Worm (Caenorhabditis elegans) whole organism, L1 larva: ENCODE results near the gene K07F5.12.
"Not testable (repeated sequence)": the region's sequence is repeated elsewhere in the genome, so short reads cannot be mapped to it uniquely, and the experiment has no call there.

Experiments used
- C16A3.4 ChIP-seq: fragments of 150-350 bp; optimal IDR thresholded peaks from 2 replicates; lab custom pipeline; 2014; ENCODE audit warnings: missing biosample characterization, missing genetic modification characterization
- C34B4.2 ChIP-seq: sonication (generic microtip); optimal IDR thresholded peaks from 2 replicates; lab custom pipeline; 2017; ENCODE audit warnings: mild to moderate bottlenecking, missing genetic modification characterization, missing compliant biosample characterization
- F16B12.6 ChIP-seq: fragments of 150-350 bp; optimal IDR thresholded peaks from 2 replicates; lab custom pipeline; 2014; ENCODE audit warnings: missing biosample characterization, missing genetic modification characterization
- ceh-82 ChIP-seq, 3 experiments: fragments of 150-350 bp in 1 of 3; sonication (generic microtip) in 2 of 3; optimal IDR thresholded peaks; 2 replicates each; lab custom pipeline; 2014 to 2017; ENCODE audit warnings: missing biosample characterization in 3 of 3, missing genetic modification characterization in 3 of 3
- ceh-88 ChIP-seq: fragments of 200-800 bp; sonication (Bioruptor generic); IDR thresholded peaks from 2 replicates; pipeline ENCODE4 v1.3.6; 2022; ENCODE audit warnings: missing genetic modification characterization, missing compliant biosample characterization
- ceh-90 ChIP-seq: sonication (generic microtip); optimal IDR thresholded peaks from 2 replicates; lab custom pipeline; 2016; ENCODE audit warnings: missing genetic modification characterization, missing compliant biosample characterization
- ces-1 ChIP-seq: fragments of 150-350 bp; optimal IDR thresholded peaks from 2 replicates; lab custom pipeline; 2014; ENCODE audit warnings: missing biosample characterization, missing genetic modification reagents, missing genetic modification characterization
- dpl-1 ChIP-seq, 3 experiments: fragments of 150-350 bp in 2 of 3; sonication (generic microtip) in 1 of 3; optimal IDR thresholded peaks; 2 replicates each; lab custom pipeline; 2014 to 2017; ENCODE audit warnings: missing biosample characterization in 3 of 3, missing genetic modification characterization in 3 of 3, missing genetic modification reagents in 3 of 3
- dsc-1 ChIP-seq: sonication (generic microtip); optimal IDR thresholded peaks from 2 replicates; lab custom pipeline; 2016; ENCODE audit warnings: mild to moderate bottlenecking, missing genetic modification characterization, missing compliant biosample characterization
- efl-1 ChIP-seq, 4 experiments: fragments of 150-350 bp; optimal IDR thresholded peaks in 3 of 4; peaks in 1 of 4; 1 replicate in 1 of 4; 2 replicates in 3 of 4; lab custom pipeline; 2014; ENCODE audit warnings: missing biosample characterization in 2 of 4, missing genetic modification characterization in 2 of 4, missing genetic modification reagents in 2 of 4
- egl-13 ChIP-seq: sonication (generic microtip); optimal IDR thresholded peaks from 2 replicates; lab custom pipeline; 2016; ENCODE audit warnings: missing genotype, missing genetic modification reagents, missing genetic modification characterization, missing compliant biosample characterization
- fos-1 ChIP-seq: fragments of 150-350 bp; optimal IDR thresholded peaks from 2 replicates; lab custom pipeline; 2014; ENCODE audit warnings: missing biosample characterization, missing genetic modification characterization
- irx-1 ChIP-seq: sonication (generic microtip); optimal IDR thresholded peaks from 2 replicates; lab custom pipeline; 2016; ENCODE audit warnings: missing genetic modification characterization, missing compliant biosample characterization
- isw-1 ChIP-seq: fragments of 200-800 bp; sonication (Bioruptor generic); IDR thresholded peaks from 2 replicates; pipeline ENCODE4 v1.3.6; 2022; ENCODE audit warnings: missing genetic modification characterization, missing compliant biosample characterization
- mab-9 ChIP-seq: fragments of 200-800 bp; sonication (Bioruptor generic); IDR thresholded peaks from 2 replicates; pipeline ENCODE4 v1.3.6; 2022; ENCODE audit warnings: missing genetic modification reagents, missing genetic modification characterization, missing compliant biosample characterization
- mef-2 ChIP-seq: fragments of 150-350 bp; optimal IDR thresholded peaks from 2 replicates; lab custom pipeline; 2014; ENCODE audit warnings: missing biosample characterization, missing genetic modification characterization
- nhr-11 ChIP-seq: fragments of 150-350 bp; optimal IDR thresholded peaks from 2 replicates; lab custom pipeline; 2014; ENCODE audit warnings: missing biosample characterization, missing genetic modification characterization
- nhr-12 ChIP-seq: sonication (generic microtip); optimal IDR thresholded peaks from 2 replicates; lab custom pipeline; 2017; ENCODE audit warnings: missing biosample characterization, missing genetic modification characterization
- nhr-20 ChIP-seq: sonication (generic microtip); optimal IDR thresholded peaks from 2 replicates; lab custom pipeline; 2016; ENCODE audit warnings: mild to moderate bottlenecking, missing genetic modification characterization, missing compliant biosample characterization
- nhr-76 ChIP-seq: sonication (generic microtip); optimal IDR thresholded peaks from 2 replicates; lab custom pipeline; 2017; ENCODE audit warnings: missing biosample characterization, missing genetic modification characterization
- nhr-85 ChIP-seq: sonication (generic microtip); peaks from one replicate; lab custom pipeline; 2016; ENCODE audit warnings: missing genetic modification characterization, inconsistent platforms, missing compliant biosample characterization
- pag-3 ChIP-seq: sonication (generic microtip); optimal IDR thresholded peaks from 2 replicates; lab custom pipeline; 2017; ENCODE audit warnings: missing genetic modification characterization, mild to moderate bottlenecking, missing compliant biosample characterization, antibody characterized with exemption, borderline replicate concordance; ENCODE audit not compliant: insufficient read depth
- pax-3 ChIP-seq: fragments of 200-800 bp; sonication (Bioruptor generic); optimal IDR thresholded peaks from 2 replicates; lab custom pipeline; 2018; ENCODE audit warnings: mild to moderate bottlenecking, missing genetic modification characterization, moderate library complexity, missing compliant biosample characterization
- skn-1 ChIP-seq: fragments of 150-350 bp; optimal IDR thresholded peaks from 2 replicates; lab custom pipeline; 2014; ENCODE audit warnings: missing biosample characterization, missing genetic modification characterization
- sptf-1 ChIP-seq: fragments of 150-350 bp; optimal IDR thresholded peaks from 2 replicates; lab custom pipeline; 2014; ENCODE audit warnings: missing biosample characterization, missing genetic modification characterization
- sup-37 ChIP-seq: fragments of 200-800 bp; sonication (Bioruptor generic); optimal IDR thresholded peaks from 2 replicates; lab custom pipeline; 2018; ENCODE audit warnings: mild to moderate bottlenecking, missing genetic modification characterization, missing compliant biosample characterization
- tlp-1 ChIP-seq: fragments of 150-350 bp; optimal IDR thresholded peaks from 2 replicates; lab custom pipeline; 2014; ENCODE audit warnings: missing biosample characterization, missing genetic modification characterization
- unc-130 ChIP-seq: fragments of 150-350 bp; optimal IDR thresholded peaks from 2 replicates; lab custom pipeline; 2017; ENCODE audit warnings: missing biosample characterization, missing genetic modification characterization, inconsistent platforms
- unc-62 ChIP-seq: fragments of 150-350 bp; optimal IDR thresholded peaks from 2 replicates; lab custom pipeline; 2014; ENCODE audit warnings: missing biosample characterization, missing genetic modification reagents, missing genetic modification characterization
- vab-15 ChIP-seq: sonication (generic microtip); optimal IDR thresholded peaks from 2 replicates; lab custom pipeline; 2017; ENCODE audit warnings: missing genotype, mild to moderate bottlenecking, missing genetic modification characterization, missing compliant biosample characterization
- ztf-4 ChIP-seq: fragments of 150-350 bp; optimal IDR thresholded peaks from 2 replicates; lab custom pipeline; 2014; ENCODE audit warnings: missing biosample characterization, missing genetic modification characterization

K07F5.12 gene

DNA sequence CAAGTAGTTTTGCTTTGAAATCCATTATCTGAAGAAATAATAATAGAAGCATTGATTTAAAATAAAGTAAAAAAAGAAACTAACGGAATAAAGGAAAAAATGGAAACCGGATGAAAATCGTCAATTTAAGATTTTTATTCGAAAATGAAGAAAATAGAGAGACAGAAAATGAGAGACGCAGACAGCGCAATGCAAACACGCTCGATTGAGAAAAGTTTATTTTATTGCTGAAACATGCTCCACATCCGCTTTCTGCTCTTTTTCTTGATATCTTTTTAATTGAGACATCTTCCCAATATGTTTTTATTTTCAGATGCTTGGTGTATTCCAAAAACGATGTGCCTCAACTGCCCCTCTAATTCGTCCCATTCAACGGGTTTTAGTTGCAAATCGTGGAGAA, 28.4 kb downstream of the K07F5.12 start, which contains the start of the genes prp-18 and mccc-1 (continued):
- peak; percentile 9 for TF ChIP-seq unc-130 (tag; lab: Kevin White, UChicago)
- TF ChIP-seq dsc-1 (tag; lab: Kevin White, UChicago): peak; percentile 48
- no peak for TF ChIP-seq ceh-88 (GFP tag; lab: Robert Waterston, UW)
- TF ChIP-seq skn-1 (tag; lab: Kevin White, UChicago): peak; percentile 28
- no peak for TF ChIP-seq ces-1
- no peak for TF ChIP-seq nhr-11
- TF ChIP-seq nhr-20 (tag; lab: Kevin White, UChicago): no peak
- peak; percentile 62 for TF ChIP-seq C16A3.4 (tag; lab: Kevin White, UChicago)
- no peak for TF ChIP-seq nhr-76 (tag; lab: Kevin White, UChicago)

ce11 chrIV:9889857-9890256, 34.0 kb downstream of the K07F5.12 start, which contains the start of gene ttbk-3:
Gene ttbk-3, minus strand, starts transcription at chrIV:9889957.
- TF ChIP-seq efl-1 (optimal IDR thresholded peaks at IDR 0.05; lab: Kevin White, UChicago) (no peak), efl-1 (GFP tag; optimal IDR thresholded peaks at IDR 0.05 in 1 of 2; lab: Kevin White, UChicago) (peak in 1 of 2 experiments; percentile 43), egl-13 (tag; lab: Kevin White, UChicago) (no peak)
- TF ChIP-seq, all 84 proteins: peak for 1

DNA sequence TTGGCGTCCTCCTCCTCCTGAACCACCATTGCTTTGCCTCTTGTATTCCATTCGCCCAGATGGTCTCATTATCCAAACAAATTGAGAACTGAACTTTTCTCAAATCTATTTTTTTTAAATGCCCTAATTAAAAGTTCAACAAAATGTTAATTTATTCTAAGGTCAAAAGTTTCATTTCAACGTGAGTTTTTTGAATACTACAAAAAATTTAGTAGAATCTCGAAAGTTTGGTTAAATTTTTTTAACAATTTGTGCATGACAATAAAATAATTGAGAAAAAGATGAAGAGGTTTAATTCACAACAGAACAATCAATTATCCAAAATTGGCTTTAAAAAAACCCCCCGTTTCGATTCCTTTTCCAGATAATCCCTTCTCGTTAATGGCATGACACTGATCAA, 36.1 kb downstream of the K07F5.12 start, which contains the start of gene F32B6.4:
TSS of gene F32B6.4 (minus strand) at position 101 of the 400 bp plus-strand sequence.
- TF ChIP-seq pax-3 (tag; lab: Kevin White, UChicago) (no peak), pag-3 (tag; lab: Kevin White, UChicago) (no peak), mab-9 (GFP tag; lab: Robert Waterston, UW) (no peak)

DNA sequence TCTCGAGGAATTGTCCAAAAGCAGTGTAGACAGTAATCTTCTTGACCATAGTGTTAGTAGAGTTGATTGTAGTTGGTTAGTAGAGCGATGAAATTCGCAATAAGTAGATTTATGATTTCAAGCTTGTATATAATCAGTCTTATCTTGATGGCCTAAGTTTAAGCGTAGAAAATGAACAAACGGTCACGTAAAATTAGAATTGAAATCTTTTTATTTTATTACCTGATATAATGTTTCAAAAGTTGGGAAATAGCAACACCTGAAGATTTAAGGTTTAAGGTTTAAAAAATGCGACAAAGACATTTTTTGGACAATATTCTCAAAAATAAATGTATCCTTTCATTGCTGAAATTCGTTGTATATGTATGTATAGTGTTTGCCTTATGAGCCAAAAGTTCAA, 37.8 kb downstream of the K07F5.12 start, which contains the start of gene sss-1:
TSS of gene sss-1 (minus strand) at position 101 of the 400 bp plus-strand sequence.
- TF ChIP-seq tlp-1 (tag; lab: Kevin White, UChicago); isw-1 (GFP tag; lab: Robert Waterston, UW); nhr-20 (tag; lab: Kevin White, UChicago): not testable (repeated sequence)

ce11 chrIV:9894331-9894730, 38.5 kb downstream of the K07F5.12 start, which contains the start of gene msp-77:
Gene msp-77, plus strand, starts transcription at chrIV:9894631.
- TF ChIP-seq nhr-12 (tag; lab: Kevin White, UChicago); vab-15; sup-37 (GFP tag; lab: Kevin White, UChicago): not testable (repeated sequence)

DNA sequence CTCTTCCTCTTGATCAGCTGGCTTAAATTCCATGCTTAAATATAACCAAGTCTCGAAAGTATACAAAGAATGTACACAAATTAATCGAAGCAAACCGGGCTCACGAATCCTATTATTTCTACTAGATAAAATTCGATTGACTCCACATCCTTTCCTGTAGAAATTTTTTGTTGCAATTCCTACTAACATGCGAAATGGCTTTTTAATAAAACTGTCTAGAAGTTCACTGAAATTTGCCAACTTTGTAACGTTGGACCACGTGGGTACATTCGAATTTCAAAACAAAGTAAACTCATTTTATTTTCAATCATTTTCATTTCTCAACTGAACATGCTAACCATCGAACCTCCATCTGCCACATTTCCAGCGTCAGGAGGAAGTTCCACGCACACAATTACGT, 39.3 kb downstream of the K07F5.12 start, which contains the start of gene ssp-32:
TSS of gene ssp-32 (plus strand) at position 301 of the 400 bp plus-strand sequence.
- TF ChIP-seq dpl-1 (GFP tag; optimal IDR thresholded peaks at IDR 0.05; lab: Kevin White, UChicago) (no peak), nhr-20 (tag; lab: Kevin White, UChicago) (no peak), ceh-90 (no peak), isw-1 (GFP tag; lab: Robert Waterston, UW) (no peak), sptf-1 (tag; lab: Kevin White, UChicago) (no peak), nhr-85 (tag; lab: Kevin White, UChicago) (no peak), ceh-82 (tag; optimal IDR thresholded peaks at IDR 0.05; lab: Kevin White, UChicago) (no peak), unc-130 (tag; lab: Kevin White, UChicago) (no peak), fos-1 (tag; lab: Kevin White, UChicago) (no peak), mef-2 (tag; lab: Kevin White, UChicago) (no peak), vab-15 (no peak), unc-62 (GFP tag; lab: Kevin White, UChicago) (no peak), C34B4.2 (tag; lab: Kevin White, UChicago) (no peak), ztf-4 (tag; lab: Kevin White, UChicago) (no peak), F16B12.6 (tag; lab: Kevin White, UChicago) (no peak), irx-1 (no peak)
- TF ChIP-seq, all 84 proteins: peak for 0
